Fruit fly (Drosophila melanogaster): ENCODE data around the gene CG14721.

Gene CG14721

DNA sequence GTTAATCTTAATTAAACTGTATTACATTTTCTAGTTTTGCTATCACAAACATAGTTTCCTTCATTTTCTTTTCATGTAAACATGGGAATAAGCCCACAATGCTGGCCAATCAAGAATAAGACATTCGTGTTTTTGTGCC lies 14.9 kb downstream of the CG14721 start, which contains the start of gene CG43062:
Gene CG43062, plus strand, starts transcription at position 40 of the 139 bp plus-strand sequence.
- no peak for TF ChIP-seq CG17801 (GFP tag; optimal IDR thresholded peaks at IDR 0.05; ENCODE audit: partially characterized antibody)

DNA sequence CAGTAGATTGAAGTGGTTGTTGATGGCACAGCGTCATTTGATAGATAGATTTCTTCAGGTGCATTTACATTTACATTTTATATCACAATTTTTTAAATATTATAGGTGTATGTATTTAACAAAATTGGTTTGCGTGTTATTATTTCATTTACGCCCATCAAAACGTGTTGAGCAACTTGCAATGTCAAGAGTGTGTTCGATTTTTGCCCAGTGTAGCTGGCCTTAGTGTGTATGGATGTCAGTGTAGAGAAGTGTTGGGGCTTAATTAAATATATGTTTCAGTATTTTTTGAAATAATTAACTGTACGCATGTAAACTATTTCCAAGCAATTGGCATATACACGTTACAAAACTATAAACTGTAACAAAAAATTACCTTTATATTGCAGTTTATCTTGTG lies 16.5 kb downstream of the CG14721 start:
- TF ChIP-seq CG17801 (GFP tag; optimal IDR thresholded peaks at IDR 0.05; ENCODE audit: partially characterized antibody) = no peak

DNA sequence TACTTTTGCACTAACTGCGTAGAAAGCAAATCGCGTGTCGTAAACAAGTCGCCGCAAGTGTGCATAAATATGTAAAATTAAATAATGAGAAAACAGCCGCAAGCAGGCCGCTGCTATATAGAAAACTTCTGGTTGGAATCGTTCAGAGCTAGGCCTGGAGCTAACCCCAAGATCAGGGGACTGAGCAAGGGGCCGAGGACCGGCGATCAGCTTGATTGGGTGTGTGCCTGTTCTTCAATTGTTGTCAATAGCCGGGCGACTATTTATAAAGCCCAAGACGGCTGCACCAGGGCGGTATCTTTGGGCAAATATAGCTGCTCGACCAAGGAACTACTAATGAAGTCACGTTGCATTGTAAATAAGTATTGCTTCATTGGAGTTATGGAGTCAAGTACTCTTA lies 21.5 kb downstream of the CG14721 start:
- TF ChIP-seq CG17801 (GFP tag; optimal IDR thresholded peaks at IDR 0.05; ENCODE audit: partially characterized antibody) = no peak

DNA sequence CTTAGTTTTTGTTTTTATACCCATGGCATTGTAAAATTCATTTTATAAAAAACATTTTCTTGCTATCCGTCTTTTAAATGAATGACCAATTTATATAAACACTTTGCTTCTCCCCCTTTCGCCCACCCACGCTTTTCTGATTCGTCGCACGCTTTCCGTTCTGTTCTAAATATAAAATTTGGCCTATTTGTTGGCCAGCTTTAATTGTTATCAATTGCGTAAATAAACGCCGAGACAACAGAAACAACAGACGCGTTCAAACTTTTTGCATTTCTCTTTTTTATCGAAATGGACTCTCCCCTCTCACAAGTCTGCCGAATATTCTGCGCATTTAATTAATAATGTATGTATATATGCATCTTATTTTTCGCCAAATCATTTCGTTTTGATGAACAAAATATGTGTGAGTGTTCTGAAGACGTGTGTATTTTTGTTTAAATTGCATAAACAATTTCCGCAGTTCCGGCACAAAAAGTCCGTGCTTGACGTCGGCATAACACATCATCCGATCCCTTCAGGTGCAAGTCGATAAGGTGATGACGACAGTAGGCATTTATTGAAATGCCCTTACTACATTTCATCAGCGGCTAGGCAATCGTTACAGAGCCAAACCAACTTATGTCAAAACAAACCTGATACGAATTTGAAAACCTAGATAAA lies 22.1 kb downstream of the CG14721 start:
- TF ChIP-seq CG17801 (GFP tag; optimal IDR thresholded peaks at IDR 0.05; ENCODE audit: partially characterized antibody) = no peak

DNA sequence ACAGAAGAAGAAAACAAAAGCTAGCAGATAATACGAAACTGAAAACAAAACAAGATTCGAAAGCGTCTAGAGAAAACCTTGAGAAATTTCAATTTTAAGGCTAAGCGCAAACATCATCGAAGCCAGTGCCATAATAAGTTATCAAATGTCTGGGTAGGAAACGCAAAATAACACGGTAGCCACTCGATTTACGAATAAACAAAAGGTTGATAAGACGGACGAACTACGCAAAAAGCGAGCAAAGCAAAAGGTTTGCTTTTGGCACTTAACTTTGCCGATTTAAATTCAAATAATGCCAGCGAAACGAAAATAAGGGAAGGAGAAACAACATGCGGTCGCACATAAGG lies 22.9 kb downstream of the CG14721 start:
- TF ChIP-seq CG17801 (GFP tag; optimal IDR thresholded peaks at IDR 0.05; ENCODE audit: partially characterized antibody) = no peak

DNA sequence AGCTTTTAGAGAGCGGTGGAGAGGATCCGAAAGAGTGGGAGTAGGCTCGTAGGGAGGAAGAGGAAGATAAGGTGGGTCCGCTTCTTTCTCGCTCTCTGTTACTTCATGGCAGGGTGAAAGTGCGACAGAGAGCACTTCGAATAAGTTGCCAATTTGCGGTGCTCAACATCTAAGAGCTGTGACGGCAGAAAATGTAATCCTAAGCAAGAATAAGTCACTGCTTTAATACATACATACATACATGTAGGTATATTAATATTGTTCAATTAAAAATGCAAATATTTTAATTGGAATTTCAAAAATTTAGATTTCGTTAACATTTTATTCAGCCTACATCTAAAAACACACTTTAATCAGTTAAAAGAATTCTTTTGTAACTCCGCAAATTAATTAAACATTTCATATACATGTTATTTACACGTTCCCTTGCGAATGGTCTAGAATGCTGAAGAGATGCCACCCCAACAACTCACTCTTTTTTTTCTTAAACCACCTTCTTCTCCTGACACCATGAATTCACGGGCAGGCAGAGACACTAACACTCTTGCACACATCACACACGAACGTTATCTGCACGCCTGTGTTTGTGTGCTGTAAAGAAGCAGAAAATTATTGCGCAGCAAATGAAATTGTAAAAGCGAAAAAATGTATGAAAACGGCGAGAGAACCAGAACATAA lies 23.4 kb downstream of the CG14721 start:
- no peak for TF ChIP-seq CG17801 (GFP tag; optimal IDR thresholded peaks at IDR 0.05; ENCODE audit: partially characterized antibody)

DNA sequence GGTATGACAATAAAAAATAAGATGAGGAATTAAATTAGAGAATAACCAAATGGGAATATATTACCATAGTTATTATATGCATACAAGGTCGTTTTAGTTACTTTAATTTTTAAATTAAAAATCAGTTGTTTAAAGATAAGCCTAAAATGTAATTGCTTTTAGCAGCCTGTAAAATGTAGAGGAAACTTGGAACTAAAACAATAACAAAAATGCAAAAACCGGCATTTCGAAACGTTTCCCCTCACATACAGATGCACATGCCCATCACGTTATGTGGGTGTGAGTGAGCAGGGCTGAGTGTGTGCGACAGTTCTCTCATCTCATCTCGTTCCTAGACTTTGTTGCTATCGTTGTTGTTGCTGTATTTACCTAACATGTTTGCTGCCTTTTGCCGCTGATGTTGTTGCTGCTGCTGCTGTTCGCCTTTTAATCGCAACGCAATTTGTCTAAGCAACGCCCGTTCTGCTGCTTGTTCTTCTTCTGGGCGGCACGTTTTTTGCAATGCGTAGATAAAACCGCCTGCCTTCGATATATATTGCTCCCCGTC lies 24.0 kb downstream of the CG14721 start:
- TF ChIP-seq CG17801 (GFP tag; optimal IDR thresholded peaks at IDR 0.05; ENCODE audit: partially characterized antibody) = no peak

DNA sequence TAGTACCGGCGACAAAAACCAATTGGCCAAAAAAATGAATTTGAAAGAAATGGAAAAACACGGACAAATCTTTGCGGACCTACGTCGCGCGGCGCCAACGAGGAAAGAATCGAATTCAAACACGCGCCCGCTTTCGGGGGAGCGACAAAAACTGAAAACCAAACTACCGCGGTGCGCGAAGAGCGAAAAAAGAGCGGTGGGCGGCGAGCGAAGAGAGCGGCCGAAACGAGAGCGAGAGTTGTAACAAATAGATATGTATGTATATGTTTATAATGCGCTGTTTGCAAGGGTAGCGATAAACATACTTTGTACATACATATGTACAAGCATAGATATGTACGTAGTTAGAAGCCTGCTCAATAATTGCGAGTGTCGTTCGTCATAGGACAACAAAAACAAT lies 24.7 kb downstream of the CG14721 start:
- TF ChIP-seq CG17801 (GFP tag; optimal IDR thresholded peaks at IDR 0.05; ENCODE audit: partially characterized antibody) = peak; percentile 56

DNA sequence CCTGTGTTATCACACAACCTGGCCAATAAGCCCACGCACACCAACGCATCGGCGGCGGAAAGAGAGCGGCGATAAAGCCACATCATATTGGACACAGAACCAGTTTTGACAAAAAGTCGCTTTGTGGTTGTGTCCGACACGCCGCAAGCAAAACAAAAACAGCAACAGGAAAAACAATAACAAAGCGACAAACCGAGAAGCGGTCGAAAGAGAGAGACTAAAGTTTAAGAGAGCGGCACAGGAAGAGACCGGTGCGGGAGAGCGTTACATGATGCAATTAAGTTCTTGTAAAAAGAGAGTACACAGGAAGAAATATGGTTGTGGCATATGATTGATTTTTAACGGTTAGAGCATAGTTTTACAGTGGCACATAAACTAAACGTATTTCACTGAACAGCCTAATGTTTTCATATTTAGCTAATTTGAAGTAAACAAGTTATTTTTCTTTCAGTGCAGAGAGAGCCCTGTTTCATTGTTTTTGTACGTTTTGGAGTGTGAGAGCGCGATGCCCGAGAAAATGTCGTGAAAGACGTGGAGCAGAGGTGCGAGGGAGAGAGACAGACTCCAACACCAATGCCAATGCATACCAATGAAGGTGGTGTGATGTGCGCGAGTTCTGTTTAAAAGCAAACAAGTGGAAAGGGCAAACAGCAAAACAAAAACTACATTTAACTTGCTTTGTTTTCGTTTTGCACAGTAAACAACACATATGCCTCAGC lies 25.6 kb downstream of the CG14721 start:
- TF ChIP-seq CG17801 (GFP tag; optimal IDR thresholded peaks at IDR 0.05; ENCODE audit: partially characterized antibody) = peak; percentile 100

DNA sequence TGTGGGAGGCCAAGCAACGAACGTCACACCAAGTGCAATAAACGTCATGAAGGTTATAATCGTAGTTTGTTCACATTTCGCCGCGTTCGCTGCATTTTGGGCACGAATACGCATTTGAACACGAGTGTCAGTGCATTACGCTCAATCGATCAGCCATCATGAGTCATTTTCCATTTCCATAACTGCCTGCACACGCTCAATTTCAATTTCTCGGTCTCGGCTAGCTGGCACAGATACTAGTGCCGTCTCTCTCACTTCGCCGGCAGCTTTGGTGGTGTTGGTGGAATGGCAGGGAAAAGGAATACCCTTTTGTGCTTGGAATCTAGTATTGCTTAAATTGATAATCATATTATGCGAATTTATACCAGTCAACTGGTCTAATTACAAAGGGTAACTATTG lies 26.5 kb downstream of the CG14721 start:
- no peak for TF ChIP-seq CG17801 (GFP tag; optimal IDR thresholded peaks at IDR 0.05; ENCODE audit: partially characterized antibody)

DNA sequence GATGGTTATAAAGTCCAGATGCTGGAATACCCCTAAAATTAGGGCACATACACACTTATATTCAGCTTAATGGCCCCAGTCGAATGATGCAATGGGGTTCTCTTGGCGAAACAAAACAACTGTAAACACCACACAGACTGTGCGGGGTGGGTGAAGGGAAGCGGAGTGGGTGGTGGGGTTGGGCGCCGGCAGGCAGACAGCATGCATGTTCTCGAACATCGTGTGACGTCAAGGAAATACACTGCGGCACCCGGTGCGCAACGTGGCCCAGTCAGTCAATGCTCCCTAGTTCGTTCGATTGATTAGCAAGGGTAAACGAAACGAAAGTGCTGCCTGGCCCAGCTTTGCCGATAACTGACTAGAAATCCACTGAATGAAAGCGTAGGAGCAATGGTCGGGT lies 27.3 kb downstream of the CG14721 start:
- no peak for TF ChIP-seq CG17801 (GFP tag; optimal IDR thresholded peaks at IDR 0.05; ENCODE audit: partially characterized antibody)

DNA sequence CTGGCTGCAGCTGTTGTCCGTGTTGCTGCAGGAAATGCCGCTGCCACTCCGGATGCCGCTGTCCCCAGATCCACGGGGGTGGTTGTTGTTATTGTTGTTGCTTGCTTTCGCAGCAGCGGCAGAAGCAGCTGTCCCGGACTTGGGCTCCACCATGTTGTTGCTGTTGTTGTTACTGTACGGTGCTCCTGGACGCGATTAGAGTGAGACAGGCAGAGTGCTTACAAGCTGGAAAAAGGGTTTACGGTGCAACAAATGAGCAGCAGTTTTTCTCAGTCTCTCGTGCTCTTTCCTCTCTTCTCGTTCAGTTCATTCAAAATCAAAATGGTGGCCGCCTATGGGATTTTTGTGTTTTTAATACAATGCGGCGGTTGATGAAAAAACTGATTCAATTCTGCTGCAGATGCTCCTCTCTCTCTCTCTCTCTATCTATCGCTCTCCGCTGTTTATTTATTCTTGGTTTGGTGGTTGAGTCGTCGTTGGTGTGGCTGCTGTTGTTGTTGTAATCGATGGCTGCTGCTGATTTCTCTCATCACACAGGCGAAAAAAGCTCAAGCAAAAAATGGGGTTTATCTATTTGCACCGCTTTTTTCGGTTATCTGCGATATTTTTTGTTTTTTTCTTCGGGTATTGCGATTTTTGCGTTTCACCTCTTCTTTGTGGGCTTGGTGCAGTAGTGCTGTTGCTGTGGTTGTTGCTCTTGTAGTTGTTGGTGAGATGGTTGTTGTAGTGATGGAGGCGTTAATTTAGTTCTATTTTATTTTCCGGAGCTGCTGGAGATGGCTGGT lies 28.4 kb downstream of the CG14721 start:
- no peak for TF ChIP-seq CG17801 (GFP tag; optimal IDR thresholded peaks at IDR 0.05; ENCODE audit: partially characterized antibody)

DNA sequence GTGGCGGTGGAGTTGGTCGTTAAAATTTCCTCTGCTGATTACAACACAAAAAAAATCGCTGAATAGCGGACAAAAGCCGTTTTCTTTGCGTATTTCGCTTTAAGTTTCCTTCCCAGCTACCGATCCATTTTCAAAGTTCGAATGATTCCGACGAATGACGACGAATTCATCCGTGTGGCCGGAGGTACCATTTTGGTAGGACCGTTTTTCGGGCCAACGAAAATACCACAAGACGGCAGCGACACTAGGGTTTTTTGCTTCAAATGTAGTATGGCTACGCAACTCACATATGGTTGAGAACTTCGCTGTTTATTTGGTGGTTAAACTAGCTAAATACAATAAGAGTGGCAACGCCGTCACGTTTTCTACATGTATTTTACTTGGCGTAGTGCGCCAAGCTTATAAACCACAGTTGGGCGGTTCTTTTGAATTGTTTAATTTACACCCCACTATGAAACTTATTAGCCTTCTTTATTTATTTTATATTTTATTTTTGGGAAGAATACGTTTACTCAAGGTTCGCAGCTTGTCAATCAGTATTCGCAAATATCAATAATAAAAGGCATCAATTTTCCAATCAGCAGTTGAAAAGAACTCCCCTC lies 29.1 kb downstream of the CG14721 start, which contains the start of gene Lk6:
Gene Lk6, minus strand, starts transcription at position 179 of the 602 bp plus-strand sequence.
- TF ChIP-seq CG17801 (GFP tag; optimal IDR thresholded peaks at IDR 0.05; ENCODE audit: partially characterized antibody) = peak; percentile 84

DNA sequence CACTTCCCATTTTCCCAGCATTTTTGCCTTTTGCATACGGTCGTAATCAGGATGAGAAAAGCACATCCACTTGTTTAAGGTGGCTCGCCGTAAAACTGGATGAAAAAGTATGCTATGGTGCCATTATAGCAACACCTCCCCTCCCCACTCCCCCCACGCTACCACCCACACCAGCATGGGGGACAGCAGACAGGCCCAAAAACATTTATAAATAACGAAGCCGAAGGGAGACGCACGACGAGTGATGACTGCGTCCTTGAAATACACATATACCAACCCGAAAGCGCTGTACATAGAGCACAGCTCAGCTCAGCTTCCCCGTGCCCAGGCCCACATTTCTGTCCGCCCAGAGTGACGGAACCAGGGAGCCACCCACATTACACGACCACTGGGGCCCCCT lies 35.5 kb downstream of the CG14721 start:
- TF ChIP-seq CG17801 (GFP tag; optimal IDR thresholded peaks at IDR 0.05; ENCODE audit: partially characterized antibody) = no peak

DNA sequence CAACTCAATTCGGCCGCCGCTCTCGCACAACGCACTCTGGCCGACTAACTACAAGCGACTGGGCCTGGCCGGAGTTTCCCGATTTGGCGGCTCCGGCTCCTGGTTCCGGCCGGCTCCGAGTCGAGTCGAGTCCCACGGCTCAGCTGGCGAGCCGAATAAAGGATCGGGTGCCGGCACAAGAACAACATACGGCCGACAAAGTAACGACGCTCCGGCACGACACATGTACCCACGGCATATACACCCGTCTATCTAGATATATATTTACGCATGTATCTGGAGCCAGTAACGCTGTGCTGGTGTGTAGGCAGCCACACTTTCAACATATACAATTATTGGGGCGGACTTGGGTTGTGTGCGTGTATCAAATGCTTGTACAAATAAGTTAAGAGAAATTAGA lies 36.2 kb downstream of the CG14721 start:
- no peak for TF ChIP-seq CG17801 (GFP tag; optimal IDR thresholded peaks at IDR 0.05; ENCODE audit: partially characterized antibody)
